Fruit fly (Drosophila melanogaster) whole organism: Measurements from ENCODE around the gene app.

ENCODE experiments used
- CG8478 ChIP-seq: fragments of >200 bp; optimal IDR thresholded peaks from 2 replicates; lab custom pipeline; 2018; ENCODE audit warnings: inconsistent platforms
- Dll ChIP-seq: fragments of >200 bp; optimal IDR thresholded peaks from 2 replicates; lab custom pipeline; 2017
- EcR ChIP-seq, 2 experiments: fragments of >200 bp; optimal IDR thresholded peaks; 2 replicates each; lab custom pipeline; 2017; ENCODE audit warnings: missing biosample characterization in 2 of 2, missing genetic modification characterization in 2 of 2, missing genetic modification reagents in 2 of 2
- pan ChIP-seq: fragments of >200 bp; optimal IDR thresholded peaks from 2 replicates; lab custom pipeline; 2017
- usp ChIP-seq: fragments of >200 bp; optimal IDR thresholded peaks from 2 replicates; lab custom pipeline; 2017; ENCODE audit warnings: missing biosample characterization, missing genetic modification characterization, mixed read lengths

dm6 chr3L:12313280-12313679 is 46.6 kb upstream of the app start:
- TF ChIP-seq usp: no peak
- TF ChIP-seq pan (lab: Kevin White, UChicago): no peak
- no peak for TF ChIP-seq CG8478 (lab: Kevin White, UChicago)
- TF ChIP-seq EcR (GFP tag; optimal IDR thresholded peaks at IDR 0.05; lab: Kevin White, UChicago): no peak
- TF ChIP-seq Dll (lab: Kevin White, UChicago): no peak
